Fruit fly (Drosophila melanogaster) whole organism, embryonic: ENCODE results near the gene CG13114.
A peak's percentile ranks its signal among the peaks of the same experiment; 100 is the strongest.

ENCODE experiments used
- Antp ChIP-seq: fragments of 200-800 bp; sonication (Bioruptor generic); optimal IDR thresholded peaks from 3 replicates; lab custom pipeline; 2016; ENCODE audit warnings: missing biosample characterization, missing genetic modification characterization
- Asciz ChIP-seq: fragments of 200-800 bp; sonication (Bioruptor generic); optimal IDR thresholded peaks from 2 replicates; lab custom pipeline; 2017; ENCODE audit warnings: missing biosample characterization, mild to moderate bottlenecking, missing genetic modification characterization, missing genetic modification reagents
- Atf-2 ChIP-seq: fragments of 200-800 bp; sonication (Bioruptor generic); optimal IDR thresholded peaks from 2 replicates; lab custom pipeline; 2016; ENCODE audit warnings: missing biosample characterization, missing genetic modification characterization
- Bdp1 ChIP-seq: fragments of 200-800 bp; sonication (Bioruptor generic); optimal IDR thresholded peaks from 3 replicates; lab custom pipeline; 2016; ENCODE audit warnings: missing biosample characterization, missing genetic modification characterization
- Bgb ChIP-seq: fragments of 200-800 bp; sonication (Bioruptor generic); IDR thresholded peaks from 2 replicates; pipeline ENCODE4 v1.3.6; 2022; ENCODE audit warnings: missing biosample characterization, missing genetic modification characterization; ENCODE audit not compliant: partially characterized antibody
- Blimp-1 ChIP-seq: fragments of 200-800 bp; sonication (Bioruptor generic); optimal IDR thresholded peaks from 3 replicates; lab custom pipeline; 2018; ENCODE audit warnings: missing biosample characterization, missing genetic modification characterization, mild to moderate bottlenecking, moderate library complexity, missing genetic modification reagents
- CG10543 ChIP-seq: fragments of 200-800 bp; sonication (Bioruptor generic); optimal IDR thresholded peaks from 3 replicates; lab custom pipeline; 2017; ENCODE audit warnings: missing biosample characterization, mild to moderate bottlenecking, missing genetic modification characterization, moderate library complexity
- CG11093 ChIP-seq: fragments of 200-800 bp; sonication (Bioruptor generic); IDR thresholded peaks from 3 replicates; pipeline ENCODE4 v1.3.6; 2022; ENCODE audit warnings: missing biosample characterization, missing genetic modification characterization
- CG11398 ChIP-seq: fragments of 200-800 bp; sonication (Bioruptor generic); optimal IDR thresholded peaks from 2 replicates; lab custom pipeline; 2016; ENCODE audit warnings: missing biosample characterization, missing genetic modification characterization
- CG11456 ChIP-seq: fragments of 200-800 bp; sonication (Bioruptor generic); IDR thresholded peaks from 3 replicates; pipeline ENCODE4 v1.3.6; 2022; ENCODE audit warnings: missing biosample characterization, missing genetic modification characterization
- CG11560 ChIP-seq: fragments of 200-800 bp; sonication (Bioruptor generic); IDR thresholded peaks from 3 replicates; pipeline ENCODE4 v1.3.6; 2022; ENCODE audit warnings: missing biosample characterization, missing genetic modification characterization
- CG12155 ChIP-seq: fragments of 200-800 bp; sonication (Bioruptor generic); optimal IDR thresholded peaks from 3 replicates; lab custom pipeline; 2016; ENCODE audit warnings: missing biosample characterization, missing genetic modification characterization
- CG13123 ChIP-seq: fragments of 200-800 bp; sonication (Bioruptor generic); optimal IDR thresholded peaks from 2 replicates; lab custom pipeline; 2016; ENCODE audit warnings: missing biosample characterization, missing genetic modification characterization
- CG13287 ChIP-seq: fragments of 200-800 bp; sonication (Bioruptor generic); IDR thresholded peaks from 2 replicates; pipeline ENCODE4 v1.3.6; 2022; ENCODE audit warnings: missing biosample characterization, missing genetic modification characterization; ENCODE audit not compliant: partially characterized antibody
- CG13894 ChIP-seq: fragments of 200-800 bp; sonication (Bioruptor generic); optimal IDR thresholded peaks from 3 replicates; lab custom pipeline; 2018; ENCODE audit warnings: missing biosample characterization, mild to moderate bottlenecking, missing genetic modification characterization, moderate library complexity
- CG14860 ChIP-seq: fragments of 200-800 bp; sonication (Bioruptor generic); IDR thresholded peaks from 3 replicates; pipeline ENCODE4 v1.3.6; 2022; ENCODE audit warnings: missing biosample characterization, missing genetic modification characterization; ENCODE audit not compliant: partially characterized antibody
- CG1529 ChIP-seq: fragments of 200-800 bp; sonication (Bioruptor generic); optimal IDR thresholded peaks from 3 replicates; lab custom pipeline; 2018; ENCODE audit warnings: missing biosample characterization, missing genetic modification characterization
- CG1603 ChIP-seq: fragments of 200-800 bp; sonication (Bioruptor generic); optimal IDR thresholded peaks from 2 replicates; lab custom pipeline; 2019; ENCODE audit warnings: missing biosample characterization, mild to moderate bottlenecking, missing genetic modification characterization, moderate library complexity
- CG16779 ChIP-seq: fragments of 200-800 bp; sonication (Bioruptor generic); IDR thresholded peaks from 2 replicates; pipeline ENCODE4 v1.3.6; 2022; ENCODE audit warnings: missing biosample characterization, missing genetic modification characterization
- CG16813 ChIP-seq: fragments of 200-800 bp; sonication (Bioruptor generic); IDR thresholded peaks from 3 replicates; pipeline ENCODE4 v1.3.6; 2022; ENCODE audit warnings: missing biosample characterization, missing genetic modification characterization; ENCODE audit not compliant: partially characterized antibody
- CG17328 ChIP-seq: fragments of 200-800 bp; sonication (Bioruptor generic); IDR thresholded peaks from 2 replicates; pipeline ENCODE4 v1.3.6; 2022; ENCODE audit warnings: missing biosample characterization, missing genetic modification characterization
- CG17802 ChIP-seq: fragments of 200-800 bp; sonication (Bioruptor generic); optimal IDR thresholded peaks from 2 replicates; lab custom pipeline; 2018; ENCODE audit warnings: missing biosample characterization, mild to moderate bottlenecking, missing genetic modification characterization, moderate library complexity
- CG32532 ChIP-seq: fragments of 200-800 bp; sonication (Bioruptor generic); IDR thresholded peaks from 2 replicates; pipeline ENCODE4 v1.3.6; 2022; ENCODE audit warnings: missing biosample characterization, missing genetic modification characterization
- CG4707 ChIP-seq: fragments of 200-800 bp; sonication (Bioruptor generic); optimal IDR thresholded peaks from 2 replicates; lab custom pipeline; 2018; ENCODE audit warnings: missing biosample characterization, mild to moderate bottlenecking, missing genetic modification characterization, moderate library complexity
- CG4730 ChIP-seq: fragments of 200-800 bp; sonication (Bioruptor generic); IDR thresholded peaks from 2 replicates; pipeline ENCODE4 v1.3.6; 2022; ENCODE audit warnings: missing biosample characterization, missing genetic modification characterization
- CG4854 ChIP-seq: fragments of 200-800 bp; sonication (Bioruptor generic); optimal IDR thresholded peaks from 2 replicates; lab custom pipeline; 2016; ENCODE audit warnings: missing biosample characterization, missing genetic modification characterization, inconsistent platforms
- CG6765 ChIP-seq: fragments of 200-800 bp; sonication (Bioruptor generic); optimal IDR thresholded peaks from 3 replicates; lab custom pipeline; 2017; ENCODE audit warnings: missing biosample characterization, mild to moderate bottlenecking, missing genetic modification characterization
- CTCF ChIP-seq: fragments of 200-800 bp; sonication (Bioruptor generic); optimal IDR thresholded peaks from 2 replicates; lab custom pipeline; 2017; ENCODE audit warnings: missing biosample characterization, mild to moderate bottlenecking, missing genetic modification characterization, moderate library complexity
- Dbx ChIP-seq: fragments of 200-800 bp; sonication (Bioruptor generic); IDR thresholded peaks from 3 replicates; pipeline ENCODE4 v1.3.6; 2022; ENCODE audit warnings: missing biosample characterization, missing genetic modification characterization
- Fer1 ChIP-seq: fragments of 200-800 bp; sonication (Bioruptor generic); optimal IDR thresholded peaks from 2 replicates; lab custom pipeline; 2017; ENCODE audit warnings: missing biosample characterization, mild to moderate bottlenecking, missing genetic modification characterization
- H15 ChIP-seq: fragments of 200-800 bp; sonication (Bioruptor generic); IDR thresholded peaks from 3 replicates; pipeline ENCODE4 v1.3.6; 2022; ENCODE audit warnings: missing biosample characterization, missing genetic modification characterization
- HmgZ ChIP-seq: fragments of 200-800 bp; sonication (Bioruptor generic); optimal IDR thresholded peaks from 2 replicates; lab custom pipeline; 2018; ENCODE audit warnings: missing biosample characterization, mild to moderate bottlenecking, missing genetic modification characterization
- Meics ChIP-seq: fragments of 200-800 bp; sonication (Bioruptor generic); optimal IDR thresholded peaks from 2 replicates; lab custom pipeline; 2017; ENCODE audit warnings: missing biosample characterization, mild to moderate bottlenecking, missing genetic modification characterization
- Oli ChIP-seq: fragments of 200-800 bp; sonication (Bioruptor generic); optimal IDR thresholded peaks from 2 replicates; lab custom pipeline; 2018; ENCODE audit warnings: missing biosample characterization, mild to moderate bottlenecking, missing genetic modification characterization, moderate library complexity
- Sox100B ChIP-seq: fragments of 200-800 bp; sonication (Bioruptor generic); optimal IDR thresholded peaks from 3 replicates; lab custom pipeline; 2018; ENCODE audit warnings: missing biosample characterization, mild to moderate bottlenecking, missing genetic modification characterization
- Sry-β ChIP-seq: fragments of 200-800 bp; sonication (Bioruptor generic); optimal IDR thresholded peaks from 2 replicates; lab custom pipeline; 2018; ENCODE audit warnings: missing biosample characterization, mild to moderate bottlenecking, missing genetic modification characterization, moderate library complexity
- ash1 ChIP-seq: fragments of 200-800 bp; sonication (Bioruptor generic); optimal IDR thresholded peaks from 2 replicates; lab custom pipeline; 2018; ENCODE audit warnings: missing biosample characterization, mild to moderate bottlenecking, missing genetic modification characterization
- bbx ChIP-seq: fragments of 200-800 bp; sonication (Bioruptor generic); IDR thresholded peaks from 2 replicates; pipeline ENCODE4 v1.3.6; 2022; ENCODE audit warnings: missing biosample characterization, missing genetic modification characterization; ENCODE audit not compliant: partially characterized antibody
- da ChIP-seq: fragments of 200-800 bp; sonication (Bioruptor generic); optimal IDR thresholded peaks from 2 replicates; lab custom pipeline; 2016; ENCODE audit warnings: missing biosample characterization, missing genetic modification characterization
- dmrt99B ChIP-seq: fragments of 200-800 bp; sonication (Bioruptor generic); optimal IDR thresholded peaks from 2 replicates; lab custom pipeline; 2018; ENCODE audit warnings: missing biosample characterization, mild to moderate bottlenecking, missing genetic modification characterization, moderate library complexity
- lmd ChIP-seq: fragments of 200-800 bp; sonication (Bioruptor generic); IDR thresholded peaks from 2 replicates; pipeline ENCODE4 v1.3.6; 2022; ENCODE audit warnings: missing biosample characterization, missing genetic modification characterization
- pita ChIP-seq: fragments of 200-800 bp; sonication (Bioruptor generic); optimal IDR thresholded peaks from 2 replicates; lab custom pipeline; 2017; ENCODE audit warnings: missing biosample characterization, mild to moderate bottlenecking, missing genetic modification characterization
- repo ChIP-seq: fragments of 200-800 bp; sonication (Bioruptor generic); optimal IDR thresholded peaks from 2 replicates; lab custom pipeline; 2016; ENCODE audit warnings: missing biosample characterization, missing genetic modification characterization
- sc ChIP-seq, 3 experiments: fragments of >200 bp in 2 of 3; fragments of 200-800 bp in 1 of 3; sonication (Bioruptor generic) in 1 of 3; optimal IDR thresholded peaks; 2 replicates in 2 of 3; 3 replicates in 1 of 3; lab custom pipeline; 2017; ENCODE audit warnings: mild to moderate bottlenecking in 1 of 3, missing biosample characterization in 1 of 3, missing genetic modification characterization in 1 of 3, missing genetic modification reagents in 1 of 3
- sug ChIP-seq: fragments of 200-800 bp; optimal IDR thresholded peaks from 2 replicates; lab custom pipeline; 2019; ENCODE audit warnings: missing biosample characterization, mild to moderate bottlenecking, missing genetic modification characterization, moderate library complexity
- tll ChIP-seq, 2 experiments: fragments of 200-800 bp in 1 of 2; fragments of >200 bp in 1 of 2; sonication (Bioruptor generic) in 1 of 2; optimal IDR thresholded peaks; 2 replicates each; lab custom pipeline; 2017 to 2019; ENCODE audit warnings: missing biosample characterization in 2 of 2, missing genetic modification characterization in 2 of 2, mild to moderate bottlenecking in 1 of 2, moderate library complexity in 1 of 2
- trh ChIP-seq: fragments of 200-800 bp; sonication (Bioruptor generic); optimal IDR thresholded peaks from 2 replicates; lab custom pipeline; 2016; ENCODE audit warnings: missing biosample characterization, missing genetic modification characterization
- tup ChIP-seq: fragments of 200-800 bp; sonication (Bioruptor generic); optimal IDR thresholded peaks from 2 replicates; lab custom pipeline; 2016; ENCODE audit warnings: missing biosample characterization, mild to moderate bottlenecking, missing genetic modification characterization, moderate library complexity
- twi ChIP-seq: fragments of 200-800 bp; optimal IDR thresholded peaks from 2 replicates; lab custom pipeline; 2019; ENCODE audit warnings: missing biosample characterization, mild to moderate bottlenecking, missing genetic modification characterization, moderate library complexity

Gene CG13114

dm6 chr2L:9502786-9503443 lies 42.7 kb upstream of the CG13114 start (continued):
- TF ChIP-seq Fer1 (GFP tag; lab: Kevin White, UChicago) (peak; percentile 62), CG17802 (tag; lab: Kevin White, UChicago) (no peak), Blimp-1 (GFP tag; lab: Kevin White, UChicago) (peak; percentile 68), repo (no peak), trh (GFP tag; lab: Kevin White, UChicago) (no peak), sug (tag; lab: Kevin White, UChicago) (peak; percentile 17), tll (GFP tag; optimal IDR thresholded peaks at IDR 0.05; lab: Kevin White, UChicago) (no peak), sc (optimal IDR thresholded peaks at IDR 0.05; lab: Kevin White, UChicago) (no peak), sc (GFP tag; optimal IDR thresholded peaks at IDR 0.05; lab: Kevin White, UChicago) (peak; percentile 51), CG32532 (GFP tag; lab: Robert Waterston, UW) (peak; percentile 79), CG4730 (peak; percentile 74), CG11398 (GFP tag; lab: Kevin White, UChicago) (no peak), CG1603 (tag; lab: Kevin White, UChicago) (no peak), CG10543 (GFP tag; lab: Kevin White, UChicago) (no peak), Sox100B (GFP tag; lab: Kevin White, UChicago) (peak; percentile 67), CG1529 (GFP tag; lab: Kevin White, UChicago) (peak; percentile 66), CG11093 (GFP tag; lab: Robert Waterston, UW) (peak; percentile 72; the same call in 2 of the 3 replicates), dmrt99B (peak; percentile 76), CG11456 (GFP tag; lab: Robert Waterston, UW) (peak; percentile 77), CG16813 (GFP tag; lab: Robert Waterston, UW) (no peak), H15 (GFP tag; lab: Robert Waterston, UW) (peak; percentile 72; the same call in 2 of the 3 replicates), da (no peak), ash1 (GFP tag; lab: Kevin White, UChicago) (no peak), CG17328 (GFP tag; lab: Robert Waterston, UW) (peak; percentile 80), tup (GFP tag; lab: Kevin White, UChicago) (peak; percentile 26), Meics (peak; percentile 65), CG13287 (GFP tag; lab: Robert Waterston, UW) (no peak; the same call in 1 of the 2 replicates), CG4707 (peak; percentile 37), twi (tag; lab: Kevin White, UChicago) (no peak), Bgb (GFP tag; lab: Robert Waterston, UW) (0 out of 2 replicates have a peak, but pooled peaks have one; percentile 28), Bdp1 (GFP tag; lab: Kevin White, UChicago) (peak; percentile 24), CG16779 (GFP tag; lab: Robert Waterston, UW) (no peak), CG14860 (GFP tag; lab: Robert Waterston, UW) (no peak), CG11560 (tag; lab: Robert Waterston, UW) (no peak), CG4854 (GFP tag; lab: Kevin White, UChicago) (no peak), CG12155 (GFP tag; lab: Kevin White, UChicago) (peak; percentile 50), CTCF (GFP tag; lab: Kevin White, UChicago) (no peak), CG6765 (GFP tag; lab: Kevin White, UChicago) (no peak), Asciz (GFP tag; lab: Kevin White, UChicago) (peak; percentile 55), lmd (GFP tag; lab: Robert Waterston, UW) (peak; percentile 80), Antp (GFP tag; lab: Kevin White, UChicago) (no peak), pita (GFP tag; lab: Kevin White, UChicago) (no peak), CG13894 (no peak), Atf-2 (GFP tag; lab: Kevin White, UChicago) (no peak), bbx (no peak), Oli (peak; percentile 86), CG13123 (GFP tag; lab: Kevin White, UChicago) (peak; percentile 15), Dbx (GFP tag; lab: Robert Waterston, UW) (peak; percentile 64), HmgZ (tag; lab: Kevin White, UChicago) (peak; percentile 32), Sry-β (no peak)
